Worm (Caenorhabditis elegans) whole organism, mixed stage, embryonic: ENCODE measurements around the gene ZK1320.5.

Experiments
- bed-3 ChIP-seq: fragments of 200-800 bp; sonication (Bioruptor generic); optimal IDR thresholded peaks from 3 replicates; lab custom pipeline; 2018; ENCODE audit warnings: mild to moderate bottlenecking, missing genetic modification characterization, moderate library complexity, missing compliant biosample characterization
- hlh-1 ChIP-seq: fragments of 150-350 bp; optimal IDR thresholded peaks from 2 replicates; lab custom pipeline; 2014; ENCODE audit warnings: missing biosample characterization, missing genetic modification reagents, missing genetic modification characterization
- mls-2 ChIP-seq: sonication (generic microtip); optimal IDR thresholded peaks from 2 replicates; lab custom pipeline; 2016; ENCODE audit warnings: mild to moderate bottlenecking, missing genetic modification characterization, moderate library complexity, missing compliant biosample characterization
- nhr-76 ChIP-seq: sonication (generic microtip); optimal IDR thresholded peaks from 2 replicates; lab custom pipeline; 2017; ENCODE audit warnings: missing biosample characterization, missing genetic modification characterization
- snpc-4 ChIP-seq: fragments of 150-350 bp; optimal IDR thresholded peaks from 2 replicates; lab custom pipeline; 2014; ENCODE audit warnings: missing biosample characterization, missing genetic modification characterization
- unc-62 ChIP-seq: fragments of 150-350 bp; optimal IDR thresholded peaks from 2 replicates; lab custom pipeline; 2014; ENCODE audit warnings: missing biosample characterization, missing genetic modification reagents, missing genetic modification characterization
- ztf-11 ChIP-seq: fragments of 150-350 bp; optimal IDR thresholded peaks from 2 replicates; lab custom pipeline; 2014; ENCODE audit warnings: missing biosample characterization, missing genetic modification characterization

ce11 chrII:9660379-9660778 lies 5.1 kb downstream of the ZK1320.5 start, which contains the start of gene ZK1320.3:
- no peak for TF ChIP-seq ztf-11 (tag; lab: Kevin White, UChicago)
- no peak for TF ChIP-seq mls-2
- TF ChIP-seq nhr-76 (tag; lab: Kevin White, UChicago) = no peak
- TF ChIP-seq hlh-1 (tag; lab: Kevin White, UChicago) = no peak
- TF ChIP-seq unc-62 (GFP tag; lab: Kevin White, UChicago) = no peak
- TF ChIP-seq snpc-4 (tag; lab: Kevin White, UChicago) = no peak
- no peak for TF ChIP-seq bed-3
